Worm (Caenorhabditis elegans): ENCODE results near the gene pitr-5.

Gene pitr-5

DNA sequence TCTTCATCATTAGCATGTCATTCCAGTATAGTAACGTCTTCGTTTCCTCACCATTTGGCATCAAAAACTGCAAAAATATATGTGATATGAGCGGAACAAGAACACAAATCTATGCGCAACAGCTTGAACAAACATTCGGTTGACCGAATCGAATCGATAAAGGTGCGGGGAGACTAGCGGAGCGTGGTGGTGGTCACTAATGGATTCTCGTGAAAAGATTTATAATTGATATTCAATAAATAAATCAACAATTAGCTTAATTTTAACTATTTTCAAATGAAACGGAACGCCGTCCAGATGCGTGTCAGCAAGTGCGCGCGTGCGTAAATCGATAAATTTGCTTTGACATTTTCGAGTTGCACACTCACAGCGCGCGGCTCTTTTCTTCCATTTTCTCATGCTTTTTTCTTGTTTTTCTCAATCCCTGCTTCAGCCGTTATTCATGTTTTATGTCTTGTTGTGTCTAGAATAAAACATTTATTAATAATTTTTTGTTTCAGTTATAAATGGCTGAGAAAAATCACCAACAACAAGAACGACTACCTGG, 36.4 kb downstream of the pitr-5 start, which contains the start of the genes C13F10.8, C13F10.6 and kxd-1:
Gene C13F10.8, minus strand, starts transcription at position 51 of the 547 bp plus-strand sequence.
Gene C13F10.6, minus strand, starts transcription at position 67 of the 547 bp plus-strand sequence.
Gene kxd-1, plus strand, starts transcription at position 497 of the 547 bp plus-strand sequence.
- peak in 1 of 2 experiments; percentile 42 for TF ChIP-seq lin-35 (GFP tag; optimal IDR thresholded peaks at IDR 0.05)
- no peak for TF ChIP-seq blmp-1 (tag; optimal IDR thresholded peaks at IDR 0.05)
- TF ChIP-seq dpl-1 (GFP tag; optimal IDR thresholded peaks at IDR 0.05) = peak in 1 of 3 experiments; percentile 40
- no peak for TF ChIP-seq efl-1 (optimal IDR thresholded peaks at IDR 0.05)
- TF ChIP-seq efl-1 (GFP tag; optimal IDR thresholded peaks at IDR 0.05 in 1 of 2) = peak in 1 of 2 experiments; percentile 93
- no peak for TF ChIP-seq mep-1 (tag; optimal IDR thresholded peaks at IDR 0.05)
- no peak for TF ChIP-seq nhr-28 (tag; optimal IDR thresholded peaks at IDR 0.05)
- TF ChIP-seq lin-13 (GFP tag; optimal IDR thresholded peaks at IDR 0.05) = no peak
- TF ChIP-seq nhr-71 (tag; optimal IDR thresholded peaks at IDR 0.05) = no peak
- TF ChIP-seq alr-1 (tag; optimal IDR thresholded peaks at IDR 0.05; ENCODE audit: borderline replicate concordance) = no peak
- peak; percentile 46 for TF ChIP-seq lin-14 (GFP tag; optimal IDR thresholded peaks at IDR 0.05)
- TF ChIP-seq aly-2 (tag; optimal IDR thresholded peaks at IDR 0.05) = no peak
- no peak for TF ChIP-seq ceh-63 (GFP tag; optimal IDR thresholded peaks at IDR 0.05)
- no peak for TF ChIP-seq ets-5 (GFP tag; IDR thresholded peaks at IDR 0.05)
- peak; percentile 48 for TF ChIP-seq nhr-85 (tag)
- TF ChIP-seq C34B4.2 (tag; optimal IDR thresholded peaks at IDR 0.05) = no peak
- no peak for TF ChIP-seq elt-2 (tag; optimal IDR thresholded peaks at IDR 0.05)
- TF ChIP-seq nhr-90 (tag; optimal IDR thresholded peaks at IDR 0.05; ENCODE audit: poor library complexity) = no peak
- TF ChIP-seq unc-130 (tag; optimal IDR thresholded peaks at IDR 0.05) = no peak

- TF ChIP-seq nhr-11 (tag; optimal IDR thresholded peaks at IDR 0.05) (no peak), zag-1 (tag; optimal IDR thresholded peaks at IDR 0.05) (no peak), lir-3 (tag; optimal IDR thresholded peaks at IDR 0.05; ENCODE audit: poor library complexity) (no peak), F16B12.6 (tag; optimal IDR thresholded peaks at IDR 0.05) (no peak), fos-1 (tag; optimal IDR thresholded peaks at IDR 0.05) (no peak)
These were observed 38.5 kb downstream of the pitr-5 start, which contains the start of gene C13F10.7 for ce11 chrV:7223152-7223551. C13F10.7 (minus strand) TSS chrV:7223252.

DNA sequence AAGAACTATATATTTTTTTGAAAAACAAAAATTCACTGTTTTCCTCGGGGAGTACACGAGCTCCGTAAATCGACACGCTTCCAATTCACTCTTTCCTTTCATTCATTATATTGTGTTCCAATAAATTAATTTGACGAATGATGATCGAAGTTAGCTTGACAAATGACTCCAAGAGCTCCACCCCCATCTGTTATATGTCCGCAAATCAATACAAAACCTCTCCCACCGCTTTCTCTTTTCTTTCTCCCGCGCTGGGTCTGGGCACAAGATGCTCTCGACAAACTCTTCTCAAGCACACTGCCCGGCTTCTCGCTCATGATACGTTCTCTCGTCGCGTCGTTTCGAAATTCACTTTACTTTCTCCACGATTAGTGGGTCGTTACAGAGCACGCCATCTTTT, 39.3 kb downstream of the pitr-5 start, which contains the start of gene C13F10.1:
Gene C13F10.1, plus strand, starts transcription at position 138 of the 400 bp plus-strand sequence.
- TF ChIP-seq ceh-88 (GFP tag; IDR thresholded peaks at IDR 0.05) (no peak), mab-9 (GFP tag; IDR thresholded peaks at IDR 0.05) (no peak), efl-3 (GFP tag; optimal IDR thresholded peaks at IDR 0.05) (no peak), sup-37 (GFP tag; optimal IDR thresholded peaks at IDR 0.05) (no peak), pag-3 (tag; optimal IDR thresholded peaks at IDR 0.05; ENCODE audit: borderline replicate concordance, insufficient read depth) (no peak), nhr-77 (tag; optimal IDR thresholded peaks at IDR 0.05) (no peak), ceh-82 (tag; optimal IDR thresholded peaks at IDR 0.05) (peak in 1 of 3 experiments; percentile 2), unc-86 (tag; optimal IDR thresholded peaks at IDR 0.05) (no peak), egl-27 (tag; optimal IDR thresholded peaks at IDR 0.05) (no peak), snu-23 (GFP tag; optimal IDR thresholded peaks at IDR 0.05) (no peak), nhr-12 (tag; optimal IDR thresholded peaks at IDR 0.05) (no peak), lsy-2 (tag; optimal IDR thresholded peaks at IDR 0.05) (no peak), Y116A8C.19 (tag; optimal IDR thresholded peaks at IDR 0.05; ENCODE audit: borderline replicate concordance) (no peak), lin-14 (GFP tag; optimal IDR thresholded peaks at IDR 0.05) (peak; percentile 40), aha-1 (tag; optimal IDR thresholded peaks at IDR 0.05) (no peak), pqm-1 (tag; optimal IDR thresholded peaks at IDR 0.05) (no peak), dsc-1 (tag; optimal IDR thresholded peaks at IDR 0.05) (peak; percentile 23), snpc-4 (tag; optimal IDR thresholded peaks at IDR 0.05) (no peak), rnt-1 (tag; optimal IDR thresholded peaks at IDR 0.05) (peak; percentile 53), jun-1 (tag; optimal IDR thresholded peaks at IDR 0.05) (no peak), nhr-85 (tag) (no peak), egl-13 (tag; optimal IDR thresholded peaks at IDR 0.05) (no peak), nhr-71 (tag; optimal IDR thresholded peaks at IDR 0.05) (no peak), fkh-10 (GFP tag; optimal IDR thresholded peaks at IDR 0.05) (no peak), sptf-1 (tag; optimal IDR thresholded peaks at IDR 0.05) (no peak), ceh-63 (GFP tag; optimal IDR thresholded peaks at IDR 0.05) (no peak), nhr-28 (tag; optimal IDR thresholded peaks at IDR 0.05) (no peak), ceh-8 (GFP tag; optimal IDR thresholded peaks at IDR 0.05) (no peak), nhr-47 (tag; optimal IDR thresholded peaks at IDR 0.05) (no peak), zip-4 (GFP tag; optimal IDR thresholded peaks at IDR 0.05) (no peak), aly-2 (tag; optimal IDR thresholded peaks at IDR 0.05) (no peak)

Data from whole organism, L1 larva.